Fruit fly (Drosophila melanogaster) whole organism, embryonic: ENCODE results near the gene nbs.

Experiments used
- Atf-2 ChIP-seq: fragments of 200-800 bp; sonication (Bioruptor generic); optimal IDR thresholded peaks from 2 replicates; lab custom pipeline; 2016; ENCODE audit warnings: missing biosample characterization, missing genetic modification characterization
- Blimp-1 ChIP-seq: fragments of 200-800 bp; sonication (Bioruptor generic); optimal IDR thresholded peaks from 3 replicates; lab custom pipeline; 2018; ENCODE audit warnings: missing biosample characterization, missing genetic modification characterization, mild to moderate bottlenecking, moderate library complexity, missing genetic modification reagents
- CG10366 ChIP-seq: fragments of 200-800 bp; sonication (Bioruptor generic); IDR thresholded peaks from 2 replicates; pipeline ENCODE4 v1.3.6; 2022; ENCODE audit warnings: missing biosample characterization, missing genetic modification characterization
- CG10979 ChIP-seq: fragments of 200-800 bp; sonication (Bioruptor generic); optimal IDR thresholded peaks from 2 replicates; lab custom pipeline; 2018; ENCODE audit warnings: missing biosample characterization, mild to moderate bottlenecking, missing genetic modification characterization, moderate library complexity
- CG11695 ChIP-seq: fragments of 200-800 bp; sonication (Bioruptor generic); IDR thresholded peaks from 3 replicates; pipeline ENCODE4 v1.3.6; 2022; ENCODE audit warnings: missing biosample characterization, missing genetic modification characterization
- CG12942 ChIP-seq: fragments of 200-800 bp; sonication (Bioruptor generic); optimal IDR thresholded peaks from 3 replicates; lab custom pipeline; 2016; ENCODE audit warnings: missing biosample characterization, missing genetic modification characterization
- CG13424 ChIP-seq: fragments of 200-800 bp; sonication (Bioruptor generic); optimal IDR thresholded peaks from 2 replicates; lab custom pipeline; 2019; ENCODE audit warnings: missing biosample characterization, mild to moderate bottlenecking, missing genetic modification characterization, moderate library complexity
- CG13775 ChIP-seq: fragments of 200-800 bp; sonication (Bioruptor generic); optimal IDR thresholded peaks from 3 replicates; lab custom pipeline; 2017; ENCODE audit warnings: missing biosample characterization, mild to moderate bottlenecking, missing genetic modification characterization
- CG14441 ChIP-seq: fragments of 200-800 bp; sonication (Bioruptor generic); IDR thresholded peaks from 2 replicates; pipeline ENCODE4 v1.3.6; 2022; ENCODE audit warnings: missing biosample characterization, missing genetic modification characterization
- CG14860 ChIP-seq: fragments of 200-800 bp; sonication (Bioruptor generic); IDR thresholded peaks from 3 replicates; pipeline ENCODE4 v1.3.6; 2022; ENCODE audit warnings: missing biosample characterization, missing genetic modification characterization; ENCODE audit not compliant: partially characterized antibody
- CG15269 ChIP-seq: fragments of 200-800 bp; sonication (Bioruptor generic); optimal IDR thresholded peaks from 2 replicates; lab custom pipeline; 2018; ENCODE audit warnings: missing biosample characterization, mild to moderate bottlenecking, missing genetic modification characterization, moderate library complexity
- CG17186 ChIP-seq: fragments of 200-800 bp; sonication (Bioruptor generic); optimal IDR thresholded peaks from 3 replicates; lab custom pipeline; 2017; ENCODE audit warnings: missing biosample characterization, missing genetic modification reagents, missing genetic modification characterization
- CG30431 ChIP-seq: fragments of 200-800 bp; sonication (Bioruptor generic); optimal IDR thresholded peaks from 2 replicates; lab custom pipeline; 2017; ENCODE audit warnings: missing biosample characterization, missing genetic modification characterization
- CG3065 ChIP-seq: fragments of 200-800 bp; sonication (Bioruptor generic); optimal IDR thresholded peaks from 2 replicates; lab custom pipeline; 2016; ENCODE audit warnings: missing biosample characterization, missing genetic modification characterization
- CG3995 ChIP-seq: fragments of 200-800 bp; sonication (Bioruptor generic); optimal IDR thresholded peaks from 3 replicates; lab custom pipeline; 2016; ENCODE audit warnings: missing biosample characterization, missing genetic modification characterization
- CG4424 ChIP-seq: fragments of 200-800 bp; sonication (Bioruptor generic); optimal IDR thresholded peaks from 3 replicates; lab custom pipeline; 2016; ENCODE audit warnings: missing biosample characterization, missing genetic modification characterization
- CG6272 ChIP-seq: fragments of 200-800 bp; sonication (Bioruptor generic); IDR thresholded peaks from 2 replicates; pipeline ENCODE4 v1.3.6; 2022; ENCODE audit warnings: missing biosample characterization, missing genetic modification characterization
- CG6765 ChIP-seq: fragments of 200-800 bp; sonication (Bioruptor generic); optimal IDR thresholded peaks from 3 replicates; lab custom pipeline; 2017; ENCODE audit warnings: missing biosample characterization, mild to moderate bottlenecking, missing genetic modification characterization
- CG7372 ChIP-seq: fragments of 200-800 bp; sonication (Bioruptor generic); IDR thresholded peaks from 2 replicates; pipeline ENCODE4 v1.3.6; 2022; ENCODE audit warnings: missing biosample characterization, missing genetic modification characterization
- CG7839 ChIP-seq: fragments of 200-800 bp; sonication (Bioruptor generic); optimal IDR thresholded peaks from 3 replicates; lab custom pipeline; 2018; ENCODE audit warnings: missing biosample characterization, mild to moderate bottlenecking, missing genetic modification characterization, moderate library complexity
- CG7928 ChIP-seq: fragments of 200-800 bp; sonication (Bioruptor generic); optimal IDR thresholded peaks from 2 replicates; lab custom pipeline; 2017; ENCODE audit warnings: missing biosample characterization, mild to moderate bottlenecking, missing genetic modification characterization
- CG8290 ChIP-seq, 3 experiments: fragments of 200-800 bp; sonication (Bioruptor generic); optimal IDR thresholded peaks; 2 replicates each; lab custom pipeline; 2016 to 2019; ENCODE audit warnings: missing biosample characterization in 3 of 3, missing genetic modification characterization in 3 of 3, mild to moderate bottlenecking in 2 of 3, moderate library complexity in 1 of 3
- Chrac-16 ChIP-seq: fragments of 200-800 bp; sonication (Bioruptor generic); optimal IDR thresholded peaks from 3 replicates; lab custom pipeline; 2016; ENCODE audit warnings: missing biosample characterization, missing genetic modification characterization
- Dfd ChIP-seq, 2 experiments: fragments of >200 bp; optimal IDR thresholded peaks; 2 replicates each; lab custom pipeline; 2017; ENCODE audit warnings: missing biosample characterization in 2 of 2, missing genetic modification characterization in 2 of 2
- Drgx ChIP-seq: fragments of 200-800 bp; sonication (Bioruptor generic); IDR thresholded peaks from 2 replicates; pipeline ENCODE4 v1.3.6; 2022; ENCODE audit warnings: missing biosample characterization, missing genetic modification characterization
- Fer3 ChIP-seq: fragments of 200-800 bp; sonication (Bioruptor generic); optimal IDR thresholded peaks from 2 replicates; lab custom pipeline; 2018; ENCODE audit warnings: missing biosample characterization, mild to moderate bottlenecking, missing genetic modification characterization, moderate library complexity
- Gug ChIP-seq: fragments of 200-800 bp; sonication (Bioruptor generic); IDR thresholded peaks from 4 replicates; pipeline ENCODE4 v1.3.6; 2022; ENCODE audit warnings: missing biosample characterization, missing genetic modification characterization
- NFAT ChIP-seq: fragments of 200-800 bp; sonication (Bioruptor generic); IDR thresholded peaks from 2 replicates; pipeline ENCODE4 v1.3.6; 2022; ENCODE audit warnings: missing biosample characterization, missing genetic modification characterization
- Nf-YB ChIP-seq: fragments of 200-800 bp; sonication (Bioruptor generic); optimal IDR thresholded peaks from 3 replicates; lab custom pipeline; 2019; ENCODE audit warnings: missing biosample characterization, mild to moderate bottlenecking, missing genetic modification characterization, moderate library complexity
- Sry-δ ChIP-seq: fragments of 200-800 bp; sonication (Bioruptor generic); optimal IDR thresholded peaks from 2 replicates; lab custom pipeline; 2016; ENCODE audit warnings: missing biosample characterization, missing genetic modification characterization
- al ChIP-seq: fragments of 200-800 bp; sonication (Bioruptor generic); IDR thresholded peaks from 2 replicates; pipeline ENCODE4 v1.3.6; 2022; ENCODE audit warnings: missing biosample characterization, missing genetic modification characterization
- ash1 ChIP-seq: fragments of 200-800 bp; sonication (Bioruptor generic); optimal IDR thresholded peaks from 2 replicates; lab custom pipeline; 2018; ENCODE audit warnings: missing biosample characterization, mild to moderate bottlenecking, missing genetic modification characterization
- bab2 ChIP-seq: fragments of 200-800 bp; sonication (Bioruptor generic); optimal IDR thresholded peaks from 2 replicates; lab custom pipeline; 2016; ENCODE audit warnings: missing biosample characterization, missing genetic modification characterization
- bigmax ChIP-seq: fragments of 200-800 bp; sonication (Bioruptor generic); optimal IDR thresholded peaks from 2 replicates; lab custom pipeline; 2018; ENCODE audit warnings: missing biosample characterization, mild to moderate bottlenecking, missing genetic modification characterization
- croc ChIP-seq: fragments of 200-800 bp; sonication (Bioruptor generic); conservative IDR thresholded peaks from 3 replicates; pipeline ENCODE4 v1.3.6; 2022; ENCODE audit warnings: missing biosample characterization, missing genetic modification characterization
- dan ChIP-seq: fragments of 200-800 bp; sonication (Bioruptor generic); IDR thresholded peaks from 2 replicates; pipeline ENCODE4 v1.3.6; 2022; ENCODE audit warnings: missing biosample characterization, missing genetic modification characterization
- emc ChIP-seq: fragments of 200-800 bp; sonication (Bioruptor generic); optimal IDR thresholded peaks from 2 replicates; lab custom pipeline; 2016; ENCODE audit warnings: missing biosample characterization, missing genetic modification characterization
- ems ChIP-seq: fragments of 200-800 bp; sonication (Bioruptor generic); optimal IDR thresholded peaks from 3 replicates; lab custom pipeline; 2016; ENCODE audit warnings: missing biosample characterization, missing genetic modification characterization
- ftz-f1 ChIP-seq: fragments of 200-800 bp; sonication (Bioruptor generic); optimal IDR thresholded peaks from 2 replicates; lab custom pipeline; 2016; ENCODE audit warnings: missing biosample characterization, missing genetic modification characterization
- gce ChIP-seq: fragments of 200-800 bp; sonication (Bioruptor generic); IDR thresholded peaks from 3 replicates; pipeline ENCODE4 v1.3.6; 2022; ENCODE audit warnings: missing biosample characterization, missing genetic modification characterization
- hth ChIP-seq: fragments of >200 bp; optimal IDR thresholded peaks from 2 replicates; lab custom pipeline; 2017; ENCODE audit warnings: inconsistent platforms
- jigr1 ChIP-seq: fragments of 200-800 bp; sonication (Bioruptor generic); IDR thresholded peaks from 3 replicates; pipeline ENCODE4 v1.3.6; 2022; ENCODE audit warnings: missing biosample characterization, missing genetic modification characterization
- jing ChIP-seq: fragments of 200-800 bp; sonication (Bioruptor generic); optimal IDR thresholded peaks from 2 replicates; lab custom pipeline; 2018; ENCODE audit warnings: missing biosample characterization, mild to moderate bottlenecking, missing genetic modification characterization
- ken ChIP-seq: fragments of 200-800 bp; sonication (Bioruptor generic); IDR thresholded peaks from 3 replicates; pipeline ENCODE4 v1.3.6; 2022; ENCODE audit warnings: missing biosample characterization, missing genetic modification characterization
- oc ChIP-seq: fragments of 200-800 bp; sonication (Bioruptor generic); optimal IDR thresholded peaks from 2 replicates; lab custom pipeline; 2018; ENCODE audit warnings: missing biosample characterization, mild to moderate bottlenecking, missing genetic modification characterization, moderate library complexity
- p53 ChIP-seq: fragments of 200-800 bp; sonication (Bioruptor generic); optimal IDR thresholded peaks from 2 replicates; lab custom pipeline; 2016; ENCODE audit warnings: missing biosample characterization, missing genetic modification characterization
- phol ChIP-seq: fragments of 200-800 bp; sonication (Bioruptor generic); optimal IDR thresholded peaks from 3 replicates; lab custom pipeline; 2018; ENCODE audit warnings: missing biosample characterization, mild to moderate bottlenecking, missing genetic modification characterization, moderate library complexity
- sd ChIP-seq: fragments of 200-800 bp; sonication (Bioruptor generic); optimal IDR thresholded peaks from 3 replicates; lab custom pipeline; 2018; ENCODE audit warnings: missing biosample characterization, mild to moderate bottlenecking, missing genetic modification characterization, moderate library complexity
- tgo ChIP-seq: fragments of 200-800 bp; sonication (Bioruptor generic); IDR thresholded peaks from 3 replicates; pipeline ENCODE4 v1.3.6; 2022; ENCODE audit warnings: missing biosample characterization, missing genetic modification characterization
- tup ChIP-seq: fragments of 200-800 bp; sonication (Bioruptor generic); optimal IDR thresholded peaks from 2 replicates; lab custom pipeline; 2016; ENCODE audit warnings: missing biosample characterization, mild to moderate bottlenecking, missing genetic modification characterization, moderate library complexity
- zfh2 ChIP-seq: fragments of 200-800 bp; sonication (Bioruptor generic); optimal IDR thresholded peaks from 2 replicates; lab custom pipeline; 2016; ENCODE audit warnings: missing biosample characterization, missing genetic modification characterization

The nbs gene

dm6 chr3L:9718929-9719328 lies 4.1 kb downstream of the nbs start, which contains the start of the genes CG18178 and CG14174 (continued):
- peak; percentile 52; the same call in 1 of the 2 replicates for TF ChIP-seq CG6272 (GFP tag; lab: Robert Waterston, UW)
- TF ChIP-seq Dfd (GFP tag; optimal IDR thresholded peaks at IDR 0.05; lab: Kevin White, UChicago): no peak
- TF ChIP-seq bigmax (GFP tag; lab: Kevin White, UChicago): no peak
- TF ChIP-seq CG15269: peak; percentile 75
- TF ChIP-seq CG7372 (GFP tag; lab: Robert Waterston, UW): peak; percentile 66
- peak; percentile 40 for TF ChIP-seq CG17186
- peak; percentile 50 for TF ChIP-seq Nf-YB (GFP tag; lab: Kevin White, UChicago)
- peak; percentile 74 for TF ChIP-seq CG4424 (GFP tag; lab: Kevin White, UChicago)
- TF ChIP-seq tgo (GFP tag; lab: Robert Waterston, UW): peak; percentile 64
- TF ChIP-seq ems (GFP tag; lab: Kevin White, UChicago): no peak
- TF ChIP-seq tup: no peak
- TF ChIP-seq jigr1: no peak
- no peak for TF ChIP-seq zfh2 (GFP tag; lab: Kevin White, UChicago)
- TF ChIP-seq jing (GFP tag; lab: Kevin White, UChicago): peak; percentile 11
- TF ChIP-seq CG8290 (GFP tag; optimal IDR thresholded peaks at IDR 0.05; lab: Kevin White, UChicago): peak; percentile 65
- no peak for TF ChIP-seq CG8290 (tag; optimal IDR thresholded peaks at IDR 0.05; lab: Kevin White, UChicago)
- no peak for TF ChIP-seq hth
- TF ChIP-seq Fer3 (tag; lab: Kevin White, UChicago): peak; percentile 68
- no peak for TF ChIP-seq Atf-2 (GFP tag; lab: Kevin White, UChicago)
- peak; percentile 42 for TF ChIP-seq CG7928 (GFP tag; lab: Kevin White, UChicago)
- TF ChIP-seq croc (GFP tag; lab: Robert Waterston, UW): peak; percentile 59; the same call in 2 of the 3 replicates
- TF ChIP-seq ash1: no peak
- TF ChIP-seq NFAT: no peak
- no peak for TF ChIP-seq CG6765 (GFP tag; lab: Kevin White, UChicago)
- peak; percentile 74 for TF ChIP-seq CG10979 (tag; lab: Kevin White, UChicago)
- TF ChIP-seq phol (tag; lab: Kevin White, UChicago): peak; percentile 77
- peak; percentile 67 for TF ChIP-seq Chrac-16
- peak; percentile 20 for TF ChIP-seq CG3065 (GFP tag; lab: Kevin White, UChicago)
- TF ChIP-seq CG3995: peak; percentile 2
- TF ChIP-seq CG30431 (GFP tag; lab: Kevin White, UChicago): peak; percentile 25
- TF ChIP-seq dan: no peak
- no peak for TF ChIP-seq p53 (GFP tag; lab: Kevin White, UChicago)
- TF ChIP-seq CG11695 (GFP tag; lab: Robert Waterston, UW): peak; percentile 49; the same call in 1 of the 3 replicates
- peak; percentile 78 for TF ChIP-seq CG7839 (tag; lab: Kevin White, UChicago)
- TF ChIP-seq CG12942 (GFP tag; lab: Kevin White, UChicago): peak; percentile 58
- TF ChIP-seq al (GFP tag; lab: Robert Waterston, UW): peak; percentile 44; the same call in 1 of the 2 replicates
- TF ChIP-seq sd: no peak
- peak; percentile 73 for TF ChIP-seq CG13775
- TF ChIP-seq CG14441 (GFP tag; lab: Robert Waterston, UW): peak; percentile 42; the same call in 1 of the 2 replicates
- TF ChIP-seq emc: no peak
- no peak for TF ChIP-seq ftz-f1 (GFP tag; lab: Kevin White, UChicago)
- peak; percentile 85 for TF ChIP-seq CG13424 (tag; lab: Kevin White, UChicago)
- TF ChIP-seq Blimp-1 (GFP tag; lab: Kevin White, UChicago): peak; percentile 62
- TF ChIP-seq CG14860: no peak
- TF ChIP-seq oc: no peak
- no peak for TF ChIP-seq Drgx (GFP tag; lab: Robert Waterston, UW)
- peak; percentile 60; the same call in 2 of the 3 replicates for TF ChIP-seq ken (GFP tag; lab: Robert Waterston, UW)
- no peak for TF ChIP-seq bab2 (GFP tag; lab: Kevin White, UChicago)
- TF ChIP-seq Gug (GFP tag; lab: Robert Waterston, UW): peak; percentile 13; the same call in 1 of the 4 replicates
- peak; percentile 56 for TF ChIP-seq CG10366 (GFP tag; lab: Robert Waterston, UW)
- peak; percentile 33 for TF ChIP-seq Sry-δ (GFP tag; lab: Kevin White, UChicago)
- no peak for TF ChIP-seq gce (GFP tag; lab: Robert Waterston, UW)
